Fruit fly (Drosophila melanogaster): ENCODE results near the gene Fkbp59.

DNA sequence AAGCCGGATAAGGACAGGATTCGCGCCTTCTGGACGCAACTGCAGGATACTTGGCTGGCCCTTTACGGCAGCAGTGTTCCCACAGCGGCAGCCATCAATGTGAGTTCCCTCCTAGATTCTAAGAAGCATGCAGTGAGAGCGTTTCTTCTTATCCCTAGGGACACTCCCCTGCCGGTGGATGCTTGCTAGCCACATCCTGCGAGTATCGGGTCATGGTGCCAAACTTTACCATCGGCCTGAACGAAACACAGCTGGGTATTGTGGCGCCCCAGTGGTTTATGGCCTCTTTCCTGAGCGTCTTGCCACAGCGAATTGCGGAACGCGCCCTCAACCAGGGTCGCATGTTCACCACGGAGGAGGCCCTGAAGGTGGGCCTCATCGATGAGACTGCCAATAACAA, 31.4 kb downstream of the Fkbp59 start:
- TF ChIP-seq fru (GFP tag; optimal IDR thresholded peaks at IDR 0.05) (no peak), pan (optimal IDR thresholded peaks at IDR 0.05) (no peak), dsf (GFP tag; optimal IDR thresholded peaks at IDR 0.05; ENCODE audit: borderline replicate concordance) (no peak), psq (GFP tag; optimal IDR thresholded peaks at IDR 0.05) (no peak), N (GFP tag; optimal IDR thresholded peaks at IDR 0.05) (no peak), sage (GFP tag; optimal IDR thresholded peaks at IDR 0.05) (no peak), Sp1 (GFP tag; optimal IDR thresholded peaks at IDR 0.05) (no peak), br (GFP tag; optimal IDR thresholded peaks at IDR 0.05) (no peak), Hnf4 (GFP tag; optimal IDR thresholded peaks at IDR 0.05) (no peak), Abd-B (GFP tag; optimal IDR thresholded peaks at IDR 0.05) (no peak), Hr78 (GFP tag; optimal IDR thresholded peaks at IDR 0.05) (no peak), usp (GFP tag; optimal IDR thresholded peaks at IDR 0.05) (no peak)

Measured in whole organism, wandering third instar larva.